Worm (Caenorhabditis elegans): ENCODE results near the gene K09C4.2.
A peak's percentile ranks its signal among the peaks of the same experiment; 100 is the strongest.

ce11 chrX:3258842-3259241 lies 37.4 kb upstream of the K09C4.2 start, which contains the start of gene lbp-1:
- TF ChIP-seq ama-1 (optimal IDR thresholded peaks at IDR 0.05) (no peak), ceh-36 (tag; optimal IDR thresholded peaks at IDR 0.05) (no peak), sea-1 (GFP tag; conservative IDR thresholded peaks at IDR 0.05) (no peak), tbx-37 (GFP tag; conservative IDR thresholded peaks at IDR 0.05) (no peak), flt-1 (GFP tag; IDR thresholded peaks at IDR 0.05) (no peak), ceh-13 (GFP tag; optimal IDR thresholded peaks at IDR 0.05) (no peak), hmg-4 (GFP tag; optimal IDR thresholded peaks at IDR 0.05) (peak; percentile 25), aly-1 (tag; optimal IDR thresholded peaks at IDR 0.05) (peak; percentile 32), pes-1 (GFP tag; IDR thresholded peaks at IDR 0.05) (no peak), tbx-11 (GFP tag; IDR thresholded peaks at IDR 0.05) (no peak), tra-4 (tag; optimal IDR thresholded peaks at IDR 0.05) (no peak), hnd-1 (tag; optimal IDR thresholded peaks at IDR 0.05) (no peak), F13C5.2 (tag; optimal IDR thresholded peaks at IDR 0.05) (no peak)

Data from whole organism, early embryonic.